Worm (Caenorhabditis elegans) whole organism, L1 larva: ENCODE measurements around the gene ZK1240.11.
"Not testable (repeated sequence)": the region's sequence is repeated elsewhere in the genome, so short reads cannot be mapped to it uniquely, and the experiment has no call there.

Source experiments
- C04F5.9 ChIP-seq: sonication (generic microtip); optimal IDR thresholded peaks from 2 replicates; lab custom pipeline; 2016; ENCODE audit warnings: missing genetic modification characterization, missing compliant biosample characterization
- Y116A8C.19 ChIP-seq: sonication (generic microtip); optimal IDR thresholded peaks from 2 replicates; lab custom pipeline; 2016; ENCODE audit warnings: missing compliant biosample characterization, missing genetic modification characterization, borderline replicate concordance
- ceh-8 ChIP-seq: fragments of 200-800 bp; sonication (Bioruptor generic); optimal IDR thresholded peaks from 2 replicates; lab custom pipeline; 2018; ENCODE audit warnings: mild to moderate bottlenecking, missing genetic modification characterization, moderate library complexity, missing compliant biosample characterization
- ceh-88 ChIP-seq: fragments of 200-800 bp; sonication (Bioruptor generic); IDR thresholded peaks from 2 replicates; pipeline ENCODE4 v1.3.6; 2022; ENCODE audit warnings: missing genetic modification characterization, missing compliant biosample characterization
- efl-1 ChIP-seq, 4 experiments: fragments of 150-350 bp; optimal IDR thresholded peaks in 3 of 4; peaks in 1 of 4; 1 replicate in 1 of 4; 2 replicates in 3 of 4; lab custom pipeline; 2014; ENCODE audit warnings: missing biosample characterization in 2 of 4, missing genetic modification characterization in 2 of 4, missing genetic modification reagents in 2 of 4
- efl-3 ChIP-seq: fragments of 200-800 bp; sonication (Bioruptor generic); optimal IDR thresholded peaks from 2 replicates; lab custom pipeline; 2018; ENCODE audit warnings: mild to moderate bottlenecking, missing genetic modification characterization, missing compliant biosample characterization
- egl-13 ChIP-seq: sonication (generic microtip); optimal IDR thresholded peaks from 2 replicates; lab custom pipeline; 2016; ENCODE audit warnings: missing genotype, missing genetic modification reagents, missing genetic modification characterization, missing compliant biosample characterization
- ets-5 ChIP-seq: fragments of 200-800 bp; sonication (Bioruptor generic); IDR thresholded peaks from 2 replicates; pipeline ENCODE4 v1.3.6; 2022; ENCODE audit warnings: missing genetic modification characterization, missing compliant biosample characterization
- fkh-4 ChIP-seq: sonication (generic microtip); optimal IDR thresholded peaks from 2 replicates; lab custom pipeline; 2016; ENCODE audit warnings: missing compliant biosample characterization, missing genetic modification characterization, borderline replicate concordance
- hlh-17 ChIP-seq: fragments of 200-800 bp; sonication (Bioruptor generic); optimal IDR thresholded peaks from 2 replicates; lab custom pipeline; 2018; ENCODE audit warnings: missing genetic modification characterization, mild to moderate bottlenecking, missing compliant biosample characterization, moderate library complexity, borderline replicate concordance
- isw-1 ChIP-seq: fragments of 200-800 bp; sonication (Bioruptor generic); IDR thresholded peaks from 2 replicates; pipeline ENCODE4 v1.3.6; 2022; ENCODE audit warnings: missing genetic modification characterization, missing compliant biosample characterization
- jun-1 ChIP-seq: fragments of 150-350 bp; optimal IDR thresholded peaks from 2 replicates; lab custom pipeline; 2014; ENCODE audit warnings: missing biosample characterization, missing genetic modification reagents, missing genetic modification characterization
- lin-13 ChIP-seq: fragments of 150-350 bp; optimal IDR thresholded peaks from 2 replicates; lab custom pipeline; 2014; ENCODE audit warnings: missing biosample characterization, missing genetic modification reagents, missing genetic modification characterization
- lin-14 ChIP-seq: fragments of 200-800 bp; sonication (Bioruptor generic); optimal IDR thresholded peaks from 2 replicates; lab custom pipeline; 2018; ENCODE audit warnings: mild to moderate bottlenecking, missing genetic modification characterization, moderate library complexity, missing compliant biosample characterization
- lin-15B ChIP-seq: fragments of 150-350 bp; sonication (generic microtip); optimal IDR thresholded peaks from 3 replicates; lab custom pipeline; 2014; ENCODE audit warnings: missing biosample characterization, missing genetic modification characterization
- lsy-2 ChIP-seq, 2 experiments: fragments of 150-350 bp; optimal IDR thresholded peaks; 2 replicates each; lab custom pipeline; 2014; ENCODE audit warnings: missing biosample characterization in 2 of 2, missing genetic modification characterization in 2 of 2
- mef-2 ChIP-seq: fragments of 150-350 bp; optimal IDR thresholded peaks from 2 replicates; lab custom pipeline; 2014; ENCODE audit warnings: missing biosample characterization, missing genetic modification characterization
- nhr-11 ChIP-seq: fragments of 150-350 bp; optimal IDR thresholded peaks from 2 replicates; lab custom pipeline; 2014; ENCODE audit warnings: missing biosample characterization, missing genetic modification characterization
- nhr-28 ChIP-seq: fragments of 150-350 bp; optimal IDR thresholded peaks from 2 replicates; lab custom pipeline; 2014; ENCODE audit warnings: missing biosample characterization, missing genetic modification characterization
- nhr-47 ChIP-seq: sonication (generic microtip); optimal IDR thresholded peaks from 2 replicates; lab custom pipeline; 2016; ENCODE audit warnings: mild to moderate bottlenecking, missing genetic modification characterization, moderate library complexity, missing compliant biosample characterization
- nhr-85 ChIP-seq: sonication (generic microtip); peaks from one replicate; lab custom pipeline; 2016; ENCODE audit warnings: missing genetic modification characterization, inconsistent platforms, missing compliant biosample characterization
- nhr-90 ChIP-seq: sonication (generic microtip); optimal IDR thresholded peaks from 2 replicates; lab custom pipeline; 2016; ENCODE audit warnings: mild to moderate bottlenecking, missing genetic modification characterization, missing compliant biosample characterization; ENCODE audit not compliant: poor library complexity
- pqm-1 ChIP-seq: sonication (generic microtip); optimal IDR thresholded peaks from 3 replicates; lab custom pipeline; 2017; ENCODE audit warnings: missing biosample characterization, missing genetic modification characterization
- rnt-1 ChIP-seq: sonication (generic microtip); optimal IDR thresholded peaks from 2 replicates; lab custom pipeline; 2016; ENCODE audit warnings: mild to moderate bottlenecking, missing genetic modification characterization, moderate library complexity, missing compliant biosample characterization
- skn-1 ChIP-seq: fragments of 150-350 bp; optimal IDR thresholded peaks from 2 replicates; lab custom pipeline; 2014; ENCODE audit warnings: missing biosample characterization, missing genetic modification characterization
- snpc-4 ChIP-seq: fragments of 150-350 bp; optimal IDR thresholded peaks from 2 replicates; lab custom pipeline; 2014; ENCODE audit warnings: missing biosample characterization, missing genetic modification characterization
- snu-23 ChIP-seq: sonication (generic microtip); optimal IDR thresholded peaks from 2 replicates; lab custom pipeline; 2016; ENCODE audit warnings: missing genetic modification characterization, missing compliant biosample characterization
- sup-37 ChIP-seq: fragments of 200-800 bp; sonication (Bioruptor generic); optimal IDR thresholded peaks from 2 replicates; lab custom pipeline; 2018; ENCODE audit warnings: mild to moderate bottlenecking, missing genetic modification characterization, missing compliant biosample characterization
- tlp-1 ChIP-seq: fragments of 150-350 bp; optimal IDR thresholded peaks from 2 replicates; lab custom pipeline; 2014; ENCODE audit warnings: missing biosample characterization, missing genetic modification characterization
- unc-130 ChIP-seq: fragments of 150-350 bp; optimal IDR thresholded peaks from 2 replicates; lab custom pipeline; 2017; ENCODE audit warnings: missing biosample characterization, missing genetic modification characterization, inconsistent platforms
- unc-30 ChIP-seq: sonication (generic microtip); optimal IDR thresholded peaks from 2 replicates; lab custom pipeline; 2017; ENCODE audit warnings: missing biosample characterization, missing genetic modification characterization
- unc-62 ChIP-seq: fragments of 150-350 bp; optimal IDR thresholded peaks from 2 replicates; lab custom pipeline; 2014; ENCODE audit warnings: missing biosample characterization, missing genetic modification reagents, missing genetic modification characterization
- unc-86 ChIP-seq: sonication (generic microtip); optimal IDR thresholded peaks from 2 replicates; lab custom pipeline; 2016; ENCODE audit warnings: missing genetic modification characterization, missing compliant biosample characterization
- unc-98 ChIP-seq: fragments of 200-800 bp; sonication (Bioruptor generic); IDR thresholded peaks from 2 replicates; pipeline ENCODE4 v1.3.6; 2022; ENCODE audit warnings: missing genetic modification characterization, missing compliant biosample characterization
- xbp-1 ChIP-seq: sonication (generic microtip); optimal IDR thresholded peaks from 2 replicates; lab custom pipeline; 2016; ENCODE audit warnings: missing genetic modification characterization, missing compliant biosample characterization
- zip-4 ChIP-seq: fragments of 200-800 bp; sonication (Bioruptor generic); optimal IDR thresholded peaks from 2 replicates; lab custom pipeline; 2018; ENCODE audit warnings: mild to moderate bottlenecking, missing genetic modification characterization, moderate library complexity, missing compliant biosample characterization

Gene ZK1240.11

ce11 chrII:2324956-2325355, at the start of gene ZK1240.11:
ZK1240.11 (plus strand) TSS chrII:2325256.
- no peak for TF ChIP-seq sup-37 (GFP tag; lab: Kevin White, UChicago)
- no peak for TF ChIP-seq efl-1 (optimal IDR thresholded peaks at IDR 0.05; lab: Kevin White, UChicago)
- TF ChIP-seq efl-1 (GFP tag; optimal IDR thresholded peaks at IDR 0.05 in 1 of 2; lab: Kevin White, UChicago) = peak in 1 of 2 experiments; percentile 25

- no peak for TF ChIP-seq hlh-17
Observed at ce11 chrII:2277418-2277817, 47.6 kb upstream of the ZK1240.11 start, which contains the start of gene K09F6.15. K09F6.15 (minus strand) TSS chrII:2277518.

- TF ChIP-seq nhr-28 (tag; lab: Kevin White, UChicago) = no peak
- no peak for TF ChIP-seq unc-130 (tag; lab: Kevin White, UChicago)
- TF ChIP-seq snpc-4 (tag; lab: Kevin White, UChicago) = no peak
- TF ChIP-seq unc-98 (GFP tag; lab: Robert Waterston, UW) = no peak
- TF ChIP-seq egl-13 (tag; lab: Kevin White, UChicago) = no peak
Observed at ce11 chrII:2279263-2279662, 45.8 kb upstream of the ZK1240.11 start, which contains the start of gene K09F6.6. K09F6.6 (minus strand) TSS chrII:2279305.

DNA sequence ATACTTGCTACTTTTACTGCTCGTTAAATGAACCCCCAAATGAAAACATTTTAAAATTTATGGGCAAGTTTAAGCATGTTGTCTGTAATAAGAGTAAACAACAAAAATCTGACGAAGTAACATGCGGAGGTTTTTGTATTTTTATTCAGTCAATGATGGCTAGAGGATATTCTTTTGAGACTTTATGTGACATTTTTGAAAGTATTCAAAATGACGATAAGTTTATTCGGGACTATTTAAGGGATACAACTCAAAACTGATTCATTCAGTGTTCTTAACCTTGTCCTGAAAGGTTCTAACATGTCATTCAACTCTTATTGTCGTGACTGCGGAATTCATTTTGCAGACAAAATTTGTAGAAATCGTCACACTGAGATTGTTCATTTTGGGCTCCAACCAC, 45.2 kb upstream of the ZK1240.11 start, which contains the start of gene K09F6.11:
Gene K09F6.11, plus strand, starts transcription at position 301 of the 400 bp plus-strand sequence.
- TF ChIP-seq nhr-28 (tag; lab: Kevin White, UChicago) (no peak), C04F5.9 (tag; lab: Kevin White, UChicago) (no peak), egl-13 (tag; lab: Kevin White, UChicago) (no peak)

ce11 chrII:2282599-2282998, 42.5 kb upstream of the ZK1240.11 start, which contains the start of gene K09F6.9:
K09F6.9 (minus strand) TSS chrII:2282699.
- TF ChIP-seq efl-3 (GFP tag; lab: Kevin White, UChicago); fkh-4 (tag; lab: Kevin White, UChicago); nhr-11: not testable (repeated sequence)

ce11 chrII:2284703-2285102, 40.4 kb upstream of the ZK1240.11 start:
- TF ChIP-seq efl-1 (optimal IDR thresholded peaks at IDR 0.05; lab: Kevin White, UChicago) (no peak), efl-1 (GFP tag; optimal IDR thresholded peaks at IDR 0.05 in 1 of 2; lab: Kevin White, UChicago) (peak in 1 of 2 experiments; percentile 57), tlp-1 (tag; lab: Kevin White, UChicago) (no peak)

ce11 chrII:2288798-2289197, 36.3 kb upstream of the ZK1240.11 start, which contains the start of the genes K09F6.10 and K09F6.13:
K09F6.10 (minus strand) TSS chrII:2288883.
K09F6.13 (plus strand) TSS chrII:2289114.
- TF ChIP-seq snu-23 (GFP tag; lab: Kevin White, UChicago) = no peak
- no peak for TF ChIP-seq jun-1 (tag; lab: Kevin White, UChicago)
- peak; percentile 11; the same call in 1 of the 2 replicates for TF ChIP-seq isw-1 (GFP tag; lab: Robert Waterston, UW)
- peak; percentile 21 for TF ChIP-seq lin-14 (GFP tag; lab: Kevin White, UChicago)
- no peak for TF ChIP-seq zip-4 (GFP tag; lab: Kevin White, UChicago)
- 0 out of 2 replicates have a peak, but pooled peaks have one; percentile 77 for TF ChIP-seq ets-5 (GFP tag; lab: Robert Waterston, UW)
- TF ChIP-seq, all 84 proteins: peak for 3

ce11 chrII:2289441-2289840, 35.6 kb upstream of the ZK1240.11 start:
- no peak for TF ChIP-seq unc-62 (GFP tag; lab: Kevin White, UChicago)
- peak; percentile 42 for TF ChIP-seq isw-1 (GFP tag; lab: Robert Waterston, UW)
- no peak for TF ChIP-seq rnt-1 (tag; lab: Kevin White, UChicago)
- TF ChIP-seq pqm-1 (tag; lab: Kevin White, UChicago) = no peak
- no peak for TF ChIP-seq egl-13 (tag; lab: Kevin White, UChicago)
- no peak for TF ChIP-seq lin-13 (GFP tag; lab: Kevin White, UChicago)
- no peak for TF ChIP-seq lin-15B (tag; lab: Kevin White, UChicago)
- TF ChIP-seq nhr-85 = no peak
- peak in 1 of 2 experiments; percentile 10 for TF ChIP-seq lsy-2 (tag; optimal IDR thresholded peaks at IDR 0.05; lab: Kevin White, UChicago)
- TF ChIP-seq lin-14 (GFP tag; lab: Kevin White, UChicago) = peak; percentile 77
- peak; percentile 51 for TF ChIP-seq jun-1 (tag; lab: Kevin White, UChicago)
- no peak for TF ChIP-seq unc-86 (tag; lab: Kevin White, UChicago)
- peak; percentile 14 for TF ChIP-seq skn-1 (tag; lab: Kevin White, UChicago)
- TF ChIP-seq nhr-11 = no peak
- TF ChIP-seq nhr-47 (tag; lab: Kevin White, UChicago) = peak; percentile 32
- no peak for TF ChIP-seq Y116A8C.19 (tag; lab: Kevin White, UChicago)
- no peak for TF ChIP-seq ceh-88
- no peak for TF ChIP-seq xbp-1
- TF ChIP-seq ceh-8 (GFP tag; lab: Kevin White, UChicago) = no peak
- no peak for TF ChIP-seq mef-2
- TF ChIP-seq nhr-90 (tag; lab: Kevin White, UChicago) = no peak
- peak; percentile 92 for TF ChIP-seq zip-4 (GFP tag; lab: Kevin White, UChicago)
- TF ChIP-seq unc-30 (tag; lab: Kevin White, UChicago) = no peak
